Worm (Caenorhabditis elegans): ENCODE data around the gene eri-3.

- no peak for TF ChIP-seq dao-5 (tag; optimal IDR thresholded peaks at IDR 0.05)
- no peak for TF ChIP-seq him-1 (tag; optimal IDR thresholded peaks at IDR 0.05)
- TF ChIP-seq W03F9.2 (tag; optimal IDR thresholded peaks at IDR 0.05), result no peak
Observed at ce11 chrII:1088527-1089230, 34.7 kb upstream of the eri-3 start.
